Fruit fly (Drosophila melanogaster): ENCODE results near the gene eIF4EHP.
A peak's percentile ranks its signal among the peaks of the same experiment; 100 is the strongest.

eIF4EHP gene

dm6 chr3R:24099039-24100026, 9.4 kb downstream of the eIF4EHP start (continued):
- TF ChIP-seq CG11560 (tag; IDR thresholded peaks at IDR 0.05): peak; percentile 60; the same call in 2 of the 3 replicates
- peak; percentile 28 for TF ChIP-seq sd (tag; optimal IDR thresholded peaks at IDR 0.05)
- peak; percentile 82 for TF ChIP-seq chm (GFP tag; IDR thresholded peaks at IDR 0.05)
- no peak for TF ChIP-seq CTCF (GFP tag; optimal IDR thresholded peaks at IDR 0.05)
- TF ChIP-seq gsb (GFP tag; IDR thresholded peaks at IDR 0.05): peak; percentile 72
- peak; percentile 69 for TF ChIP-seq pb (GFP tag; optimal IDR thresholded peaks at IDR 0.05)
- peak; percentile 89 for TF ChIP-seq vvl (GFP tag; IDR thresholded peaks at IDR 0.05)
- TF ChIP-seq lab (GFP tag; optimal IDR thresholded peaks at IDR 0.05): peak; percentile 86
- TF ChIP-seq CG34376 (GFP tag; optimal IDR thresholded peaks at IDR 0.05): no peak
- TF ChIP-seq CG11085 (GFP tag; IDR thresholded peaks at IDR 0.05): peak; percentile 86
- TF ChIP-seq eyg (GFP tag; optimal IDR thresholded peaks at IDR 0.05): peak; percentile 34
- TF ChIP-seq Gug (GFP tag; IDR thresholded peaks at IDR 0.05): peak; percentile 69; the same call in 2 of the 4 replicates
- TF ChIP-seq jigr1 (GFP tag; IDR thresholded peaks at IDR 0.05): peak; percentile 52; the same call in 2 of the 3 replicates
- TF ChIP-seq bsh (GFP tag; optimal IDR thresholded peaks at IDR 0.05): peak; percentile 17 to 87
- TF ChIP-seq CG17328 (GFP tag; IDR thresholded peaks at IDR 0.05): peak; percentile 74
- TF ChIP-seq CG12744 (GFP tag; optimal IDR thresholded peaks at IDR 0.05): peak; percentile 39
- TF ChIP-seq Sox102F (GFP tag; optimal IDR thresholded peaks at IDR 0.05): peak; percentile 85
- peak; percentile 62 for TF ChIP-seq CG8388 (GFP tag; optimal IDR thresholded peaks at IDR 0.05)
- no peak for TF ChIP-seq crol (GFP tag; IDR thresholded peaks at IDR 0.05)
- TF ChIP-seq Atf-2 (GFP tag; optimal IDR thresholded peaks at IDR 0.05): peak; percentile 82
- 0 out of 2 replicates have a peak, but pooled peaks have one; percentile 18 for TF ChIP-seq ro (GFP tag; IDR thresholded peaks at IDR 0.05)
- TF ChIP-seq CrebB (tag; optimal IDR thresholded peaks at IDR 0.05): peak; percentile 37
- TF ChIP-seq CG1024 (GFP tag; IDR thresholded peaks at IDR 0.05): peak; percentile 57
- peak; percentile 74 for TF ChIP-seq ap (GFP tag; IDR thresholded peaks at IDR 0.05)
- TF ChIP-seq CG4360 (GFP tag; IDR thresholded peaks at IDR 0.05): peak; percentile 41; the same call in 1 of the 2 replicates
- no peak for TF ChIP-seq CG3995 (GFP tag; optimal IDR thresholded peaks at IDR 0.05)
- no peak for TF ChIP-seq CG10543 (GFP tag; optimal IDR thresholded peaks at IDR 0.05)
- TF ChIP-seq sob (GFP tag; IDR thresholded peaks at IDR 0.05): peak; percentile 91
- 0 out of 2 replicates have a peak, but pooled peaks have one; percentile 17 for TF ChIP-seq gt (GFP tag; IDR thresholded peaks at IDR 0.05)
- no peak for TF ChIP-seq pros (GFP tag; optimal IDR thresholded peaks at IDR 0.05)
- TF ChIP-seq Rx (GFP tag; IDR thresholded peaks at IDR 0.05): peak; percentile 44; the same call in 1 of the 2 replicates
- peak; percentile 59 for TF ChIP-seq CG10274 (GFP tag; optimal IDR thresholded peaks at IDR 0.05)
- no peak for TF ChIP-seq sc (optimal IDR thresholded peaks at IDR 0.05)
- TF ChIP-seq sc (GFP tag; optimal IDR thresholded peaks at IDR 0.05): peak; percentile 60
- TF ChIP-seq CG18764 (GFP tag; optimal IDR thresholded peaks at IDR 0.05): peak; percentile 65
- peak; percentile 80 for TF ChIP-seq CG18599 (GFP tag; optimal IDR thresholded peaks at IDR 0.05)
- peak; percentile 45; the same call in 1 of the 2 replicates for TF ChIP-seq wdn (GFP tag; IDR thresholded peaks at IDR 0.05)
- peak; percentile 80 for TF ChIP-seq CG6689 (GFP tag; IDR thresholded peaks at IDR 0.05)
- peak; percentile 51 for TF ChIP-seq CG17361 (GFP tag; IDR thresholded peaks at IDR 0.05)
- TF ChIP-seq chn (GFP tag; optimal IDR thresholded peaks at IDR 0.05): peak; percentile 84
- TF ChIP-seq ac (GFP tag; optimal IDR thresholded peaks at IDR 0.05): peak; percentile 16
- TF ChIP-seq Ssrp (tag; optimal IDR thresholded peaks at IDR 0.05): peak; percentile 73
- TF ChIP-seq Doc3 (GFP tag; IDR thresholded peaks at IDR 0.05; ENCODE audit: partially characterized antibody): no peak
- peak; percentile 62 for TF ChIP-seq Six4 (GFP tag; optimal IDR thresholded peaks at IDR 0.05)
- TF ChIP-seq row (GFP tag; IDR thresholded peaks at IDR 0.05): peak; percentile 94
- peak; percentile 96 for TF ChIP-seq sens (GFP tag)
- TF ChIP-seq D19B (GFP tag; optimal IDR thresholded peaks at IDR 0.05): peak; percentile 95
- TF ChIP-seq hb (GFP tag; IDR thresholded peaks at IDR 0.05; ENCODE audit: partially characterized antibody): no peak
- no peak for TF ChIP-seq Hey (tag; optimal IDR thresholded peaks at IDR 0.05)
